Fruit fly (Drosophila melanogaster) whole organism, embryonic: ENCODE data around the gene CG32163.

Experiments used
- Atf6 ChIP-seq: fragments of 200-800 bp; sonication (Bioruptor generic); IDR thresholded peaks from 2 replicates; pipeline ENCODE4 v1.3.6; 2022; ENCODE audit warnings: missing biosample characterization, missing genetic modification characterization
- Bdp1 ChIP-seq: fragments of 200-800 bp; sonication (Bioruptor generic); optimal IDR thresholded peaks from 3 replicates; lab custom pipeline; 2016; ENCODE audit warnings: missing biosample characterization, missing genetic modification characterization
- Bgb ChIP-seq: fragments of 200-800 bp; sonication (Bioruptor generic); IDR thresholded peaks from 2 replicates; pipeline ENCODE4 v1.3.6; 2022; ENCODE audit warnings: missing biosample characterization, missing genetic modification characterization; ENCODE audit not compliant: partially characterized antibody
- CG10321 ChIP-seq: fragments of 200-800 bp; sonication (Bioruptor generic); IDR thresholded peaks from 2 replicates; pipeline ENCODE4 v1.3.6; 2022; ENCODE audit warnings: missing biosample characterization, missing genetic modification characterization
- CG11085 ChIP-seq: fragments of 200-800 bp; sonication (Bioruptor generic); IDR thresholded peaks from 2 replicates; pipeline ENCODE4 v1.3.6; 2022; ENCODE audit warnings: missing biosample characterization, missing genetic modification characterization
- CG11560 ChIP-seq: fragments of 200-800 bp; sonication (Bioruptor generic); IDR thresholded peaks from 3 replicates; pipeline ENCODE4 v1.3.6; 2022; ENCODE audit warnings: missing biosample characterization, missing genetic modification characterization
- CG11695 ChIP-seq: fragments of 200-800 bp; sonication (Bioruptor generic); IDR thresholded peaks from 3 replicates; pipeline ENCODE4 v1.3.6; 2022; ENCODE audit warnings: missing biosample characterization, missing genetic modification characterization
- CG13775 ChIP-seq: fragments of 200-800 bp; sonication (Bioruptor generic); optimal IDR thresholded peaks from 3 replicates; lab custom pipeline; 2017; ENCODE audit warnings: missing biosample characterization, mild to moderate bottlenecking, missing genetic modification characterization
- CG13894 ChIP-seq: fragments of 200-800 bp; sonication (Bioruptor generic); optimal IDR thresholded peaks from 3 replicates; lab custom pipeline; 2018; ENCODE audit warnings: missing biosample characterization, mild to moderate bottlenecking, missing genetic modification characterization, moderate library complexity
- CG15269 ChIP-seq: fragments of 200-800 bp; sonication (Bioruptor generic); optimal IDR thresholded peaks from 2 replicates; lab custom pipeline; 2018; ENCODE audit warnings: missing biosample characterization, mild to moderate bottlenecking, missing genetic modification characterization, moderate library complexity
- CG1529 ChIP-seq: fragments of 200-800 bp; sonication (Bioruptor generic); optimal IDR thresholded peaks from 3 replicates; lab custom pipeline; 2018; ENCODE audit warnings: missing biosample characterization, missing genetic modification characterization
- CG17568 ChIP-seq: fragments of 200-800 bp; sonication (Bioruptor generic); optimal IDR thresholded peaks from 2 replicates; lab custom pipeline; 2018; ENCODE audit warnings: missing biosample characterization, mild to moderate bottlenecking, missing genetic modification characterization, moderate library complexity
- CG17829 ChIP-seq: fragments of 200-800 bp; optimal IDR thresholded peaks from 2 replicates; lab custom pipeline; 2019; ENCODE audit warnings: missing biosample characterization, mild to moderate bottlenecking, missing genetic modification characterization, moderate library complexity
- CG18599 ChIP-seq: fragments of 200-800 bp; sonication (Bioruptor generic); optimal IDR thresholded peaks from 3 replicates; lab custom pipeline; 2017; ENCODE audit warnings: missing biosample characterization, missing genetic modification characterization, mild to moderate bottlenecking, moderate library complexity, missing genetic modification reagents
- CG2712 ChIP-seq: fragments of 200-800 bp; optimal IDR thresholded peaks from 3 replicates; lab custom pipeline; 2019; ENCODE audit warnings: missing biosample characterization, mild to moderate bottlenecking, missing genetic modification characterization, moderate library complexity
- CG33557 ChIP-seq: fragments of 200-800 bp; sonication (Bioruptor generic); optimal IDR thresholded peaks from 2 replicates; lab custom pipeline; 2019; ENCODE audit warnings: missing biosample characterization, mild to moderate bottlenecking, missing genetic modification characterization, moderate library complexity
- CG4282 ChIP-seq: fragments of 200-800 bp; sonication (Bioruptor generic); optimal IDR thresholded peaks from 2 replicates; lab custom pipeline; 2016; ENCODE audit warnings: missing biosample characterization, missing genetic modification characterization
- CG4424 ChIP-seq: fragments of 200-800 bp; sonication (Bioruptor generic); optimal IDR thresholded peaks from 3 replicates; lab custom pipeline; 2016; ENCODE audit warnings: missing biosample characterization, missing genetic modification characterization
- CG4617 ChIP-seq: fragments of 200-800 bp; sonication (Bioruptor generic); optimal IDR thresholded peaks from 3 replicates; lab custom pipeline; 2016; ENCODE audit warnings: missing biosample characterization, missing genetic modification characterization, borderline replicate concordance
- CG6175 ChIP-seq: fragments of 200-800 bp; sonication (Bioruptor generic); IDR thresholded peaks from 3 replicates; pipeline ENCODE4 v1.3.6; 2022; ENCODE audit warnings: missing biosample characterization, missing genetic modification characterization
- CG8478 ChIP-seq: fragments of >200 bp; optimal IDR thresholded peaks from 2 replicates; lab custom pipeline; 2018
- CG9817 ChIP-seq: fragments of 200-800 bp; sonication (Bioruptor generic); optimal IDR thresholded peaks from 2 replicates; lab custom pipeline; 2018; ENCODE audit warnings: missing biosample characterization, mild to moderate bottlenecking, missing genetic modification characterization, moderate library complexity
- CG9876 ChIP-seq: fragments of 200-800 bp; sonication (Bioruptor generic); optimal IDR thresholded peaks from 2 replicates; lab custom pipeline; 2016; ENCODE audit warnings: missing biosample characterization, missing genetic modification characterization
- CG9932 ChIP-seq: fragments of 200-800 bp; sonication (Bioruptor generic); IDR thresholded peaks from 2 replicates; pipeline ENCODE4 v1.3.6; 2022; ENCODE audit warnings: missing biosample characterization, missing genetic modification characterization
- CTCF ChIP-seq: fragments of 200-800 bp; sonication (Bioruptor generic); optimal IDR thresholded peaks from 2 replicates; lab custom pipeline; 2017; ENCODE audit warnings: missing biosample characterization, mild to moderate bottlenecking, missing genetic modification characterization, moderate library complexity
- Dbx ChIP-seq: fragments of 200-800 bp; sonication (Bioruptor generic); IDR thresholded peaks from 3 replicates; pipeline ENCODE4 v1.3.6; 2022; ENCODE audit warnings: missing biosample characterization, missing genetic modification characterization
- Deaf1 ChIP-seq: fragments of 200-800 bp; optimal IDR thresholded peaks from 3 replicates; lab custom pipeline; 2019; ENCODE audit warnings: missing biosample characterization, mild to moderate bottlenecking, missing genetic modification characterization, moderate library complexity
- Eip74EF ChIP-seq, 2 experiments: fragments of 200-800 bp in 1 of 2; fragments of >200 bp in 1 of 2; sonication (Bioruptor generic) in 1 of 2; optimal IDR thresholded peaks; 2 replicates each; lab custom pipeline; 2017 to 2019; ENCODE audit warnings: missing biosample characterization in 2 of 2, missing genetic modification characterization in 2 of 2, mild to moderate bottlenecking in 1 of 2, moderate library complexity in 1 of 2
- Fer3 ChIP-seq: fragments of 200-800 bp; sonication (Bioruptor generic); optimal IDR thresholded peaks from 2 replicates; lab custom pipeline; 2018; ENCODE audit warnings: missing biosample characterization, mild to moderate bottlenecking, missing genetic modification characterization, moderate library complexity
- Gug ChIP-seq: fragments of 200-800 bp; sonication (Bioruptor generic); IDR thresholded peaks from 4 replicates; pipeline ENCODE4 v1.3.6; 2022; ENCODE audit warnings: missing biosample characterization, missing genetic modification characterization
- Lhr ChIP-seq: fragments of 200-800 bp; sonication (Bioruptor generic); optimal IDR thresholded peaks from 3 replicates; lab custom pipeline; 2017; ENCODE audit warnings: mild to moderate bottlenecking, missing biosample characterization, missing genetic modification reagents, missing genetic modification characterization
- Mes4 ChIP-seq: fragments of 200-800 bp; sonication (Bioruptor generic); optimal IDR thresholded peaks from 2 replicates; lab custom pipeline; 2016; ENCODE audit warnings: missing biosample characterization, missing genetic modification characterization
- Sin3A ChIP-seq: fragments of >200 bp; optimal IDR thresholded peaks from 2 replicates; lab custom pipeline; 2018
- cato ChIP-seq: fragments of 200-800 bp; sonication (Bioruptor generic); optimal IDR thresholded peaks from 2 replicates; lab custom pipeline; 2016; ENCODE audit warnings: missing biosample characterization, missing genetic modification characterization, borderline replicate concordance
- chif ChIP-seq, 2 experiments: fragments of 200-800 bp; sonication (Bioruptor generic); optimal IDR thresholded peaks; 3 replicates each; lab custom pipeline; 2016; ENCODE audit warnings: missing biosample characterization in 2 of 2, missing genetic modification characterization in 2 of 2
- chn ChIP-seq: fragments of 200-800 bp; sonication (Bioruptor generic); optimal IDR thresholded peaks from 2 replicates; lab custom pipeline; 2016; ENCODE audit warnings: missing biosample characterization, missing genetic modification characterization
- dmrt11E ChIP-seq: fragments of 200-800 bp; sonication (Bioruptor generic); optimal IDR thresholded peaks from 3 replicates; lab custom pipeline; 2018; ENCODE audit warnings: missing biosample characterization, mild to moderate bottlenecking, missing genetic modification characterization, moderate library complexity
- fu2 ChIP-seq: fragments of 200-800 bp; sonication (Bioruptor generic); optimal IDR thresholded peaks from 2 replicates; lab custom pipeline; 2016; ENCODE audit warnings: missing biosample characterization, missing genetic modification characterization
- grn ChIP-seq: fragments of 200-800 bp; sonication (Bioruptor generic); optimal IDR thresholded peaks from 3 replicates; lab custom pipeline; 2017; ENCODE audit warnings: missing biosample characterization, missing genetic modification characterization
- hbn ChIP-seq: fragments of 200-800 bp; sonication (Bioruptor generic); IDR thresholded peaks from 2 replicates; pipeline ENCODE4 v1.3.6; 2022; ENCODE audit warnings: missing biosample characterization, missing genetic modification characterization; ENCODE audit not compliant: partially characterized antibody
- insv ChIP-seq, 2 experiments: fragments of 200-800 bp; sonication (Bioruptor generic); optimal IDR thresholded peaks; 3 replicates each; lab custom pipeline; 2016 to 2018; ENCODE audit warnings: missing biosample characterization in 2 of 2, missing genetic modification characterization in 2 of 2
- nmo ChIP-seq: fragments of 200-800 bp; sonication (Bioruptor generic); optimal IDR thresholded peaks from 2 replicates; lab custom pipeline; 2018; ENCODE audit warnings: missing biosample characterization, mild to moderate bottlenecking, missing genetic modification characterization, moderate library complexity
- nom ChIP-seq: fragments of 200-800 bp; sonication (Bioruptor generic); optimal IDR thresholded peaks from 2 replicates; lab custom pipeline; 2017; ENCODE audit warnings: missing biosample characterization, missing genetic modification characterization, mild to moderate bottlenecking, moderate library complexity, missing genetic modification reagents
- onecut ChIP-seq: fragments of 200-800 bp; sonication (Bioruptor generic); IDR thresholded peaks from 2 replicates; pipeline ENCODE4 v1.3.6; 2022; ENCODE audit warnings: missing biosample characterization, missing genetic modification characterization
- pzg ChIP-seq: fragments of 200-800 bp; sonication (Bioruptor generic); optimal IDR thresholded peaks from 3 replicates; lab custom pipeline; 2018; ENCODE audit warnings: missing biosample characterization, mild to moderate bottlenecking, missing genetic modification characterization, moderate library complexity
- row ChIP-seq: fragments of 200-800 bp; sonication (Bioruptor generic); IDR thresholded peaks from 3 replicates; pipeline ENCODE4 v1.3.6; 2022; ENCODE audit warnings: missing biosample characterization, missing genetic modification characterization
- twi ChIP-seq: fragments of 200-800 bp; optimal IDR thresholded peaks from 2 replicates; lab custom pipeline; 2019; ENCODE audit warnings: missing biosample characterization, mild to moderate bottlenecking, missing genetic modification characterization, moderate library complexity
- unc-4 ChIP-seq: fragments of 200-800 bp; sonication (Bioruptor generic); IDR thresholded peaks from 2 replicates; pipeline ENCODE4 v1.3.6; 2022; ENCODE audit warnings: missing biosample characterization, missing genetic modification characterization; ENCODE audit not compliant: partially characterized antibody
- zen ChIP-seq: fragments of 200-800 bp; sonication (Bioruptor generic); optimal IDR thresholded peaks from 3 replicates; lab custom pipeline; 2018; ENCODE audit warnings: missing biosample characterization, mild to moderate bottlenecking, missing genetic modification characterization, moderate library complexity
- zfh1 ChIP-seq: fragments of 200-800 bp; sonication (Bioruptor generic); IDR thresholded peaks from 3 replicates; pipeline ENCODE4 v1.3.6; 2022; ENCODE audit warnings: missing biosample characterization, missing genetic modification characterization

Gene CG32163

DNA sequence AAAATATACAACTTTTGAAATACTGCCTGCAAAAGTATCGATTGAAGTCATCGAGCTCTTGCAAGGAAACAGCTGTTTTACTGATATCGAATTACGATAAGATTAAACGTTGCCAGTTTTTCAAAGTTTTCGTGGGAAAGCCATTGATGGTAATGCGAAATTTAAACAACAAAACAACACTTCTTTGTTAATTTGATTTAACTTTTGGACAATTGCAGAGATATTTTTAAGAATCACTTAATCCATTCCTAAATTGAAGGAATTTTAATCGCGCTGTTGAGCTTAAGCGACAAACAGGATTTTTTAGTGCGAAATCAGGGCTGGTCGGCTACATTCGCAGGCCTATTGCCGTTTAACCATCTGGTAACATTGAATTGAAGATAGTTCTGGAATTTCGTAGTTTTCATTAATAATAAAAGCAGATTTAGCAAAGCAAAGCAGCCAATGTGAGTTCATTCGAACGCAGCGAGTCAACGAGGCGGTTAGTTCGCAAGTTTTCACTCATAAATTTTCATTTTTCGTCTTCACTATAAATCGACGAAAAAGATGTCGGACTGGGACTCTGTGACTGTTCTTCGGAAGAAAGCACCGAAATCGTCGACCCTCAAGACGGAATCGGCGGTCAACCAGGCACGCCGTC lies 12.5 kb upstream of the CG32163 start, which contains the start of gene mbf1 (continued):
- TF ChIP-seq row (GFP tag; lab: Robert Waterston, UW) (peak; percentile 39; the same call in 2 of the 3 replicates), Mes4 (GFP tag; lab: Kevin White, UChicago) (peak; percentile 2), Fer3 (tag; lab: Kevin White, UChicago) (no peak), CG4282 (GFP tag; lab: Kevin White, UChicago) (no peak), unc-4 (GFP tag; lab: Robert Waterston, UW) (peak; percentile 71), grn (peak; percentile 73), zfh1 (GFP tag; lab: Robert Waterston, UW) (no peak), insv (GFP tag; optimal IDR thresholded peaks at IDR 0.05; lab: Kevin White, UChicago) (peak in 1 of 2 experiments; percentile 10), nmo (peak; percentile 61), dmrt11E (tag; lab: Kevin White, UChicago) (peak; percentile 10), CG9817 (tag; lab: Kevin White, UChicago) (no peak), CG13894 (tag; lab: Kevin White, UChicago) (peak; percentile 32), Lhr (GFP tag; lab: Kevin White, UChicago) (peak; percentile 50), CG17829 (tag; lab: Kevin White, UChicago) (peak; percentile 13), zen (tag; lab: Kevin White, UChicago) (peak; percentile 21), pzg (GFP tag; lab: Kevin White, UChicago) (peak; percentile 90), Dbx (GFP tag; lab: Robert Waterston, UW) (0 out of 3 replicates have a peak, but pooled peaks have one; percentile 14), Bgb (0 out of 2 replicates have a peak, but pooled peaks have one; percentile 28), Deaf1 (tag; lab: Kevin White, UChicago) (peak; percentile 10), Eip74EF (GFP tag; optimal IDR thresholded peaks at IDR 0.05; lab: Kevin White, UChicago) (no peak), CG10321 (no peak), Bdp1 (GFP tag; lab: Kevin White, UChicago) (no peak), twi (no peak), Atf6 (GFP tag; lab: Robert Waterston, UW) (no peak), CG8478 (lab: Kevin White, UChicago) (no peak), CG2712 (tag; lab: Kevin White, UChicago) (peak; percentile 53), hbn (peak; percentile 49; the same call in 1 of the 2 replicates), chn (no peak), onecut (GFP tag; lab: Robert Waterston, UW) (no peak), CG4424 (GFP tag; lab: Kevin White, UChicago) (peak; percentile 9), CG9876 (no peak), CG4617 (GFP tag; lab: Kevin White, UChicago) (peak; percentile 91), CG11085 (GFP tag; lab: Robert Waterston, UW) (no peak), CG18599 (GFP tag; lab: Kevin White, UChicago) (no peak), CG9932 (GFP tag; lab: Robert Waterston, UW) (peak; percentile 41; the same call in 1 of the 2 replicates), fu2 (GFP tag; lab: Kevin White, UChicago) (no peak), CG17568 (GFP tag; lab: Kevin White, UChicago) (peak; percentile 22), Gug (no peak), CG1529 (GFP tag; lab: Kevin White, UChicago) (no peak), CG13775 (peak; percentile 13), CG11695 (no peak), Sin3A (lab: Kevin White, UChicago) (peak; percentile 88), chif (GFP tag; optimal IDR thresholded peaks at IDR 0.05; lab: Kevin White, UChicago) (peak in 1 of 2 experiments; percentile 8), CG6175 (no peak), nom (no peak), CG15269 (tag; lab: Kevin White, UChicago) (peak; percentile 16), CG33557 (no peak), CG11560 (tag; lab: Robert Waterston, UW) (peak; percentile 33; the same call in 1 of the 3 replicates), CTCF (peak; percentile 32), cato (GFP tag; lab: Kevin White, UChicago) (no peak)
